Fruit fly (Drosophila melanogaster) whole organism, pupa: ENCODE results near the gene CG42512.

Source experiments
- CG10348 ChIP-seq: fragments of 200-800 bp; sonication (Bioruptor generic); IDR thresholded peaks from 2 replicates; pipeline ENCODE4 v1.3.6; 2022; ENCODE audit warnings: missing biosample characterization, missing genetic modification characterization
- CG12605 ChIP-seq: fragments of 200-800 bp; sonication (Bioruptor generic); IDR thresholded peaks from 2 replicates; pipeline ENCODE4 v1.3.6; 2022; ENCODE audit warnings: missing biosample characterization, missing genetic modification characterization
- CG13204 ChIP-seq: fragments of 200-800 bp; sonication (Bioruptor generic); optimal IDR thresholded peaks from 2 replicates; lab custom pipeline; 2018; ENCODE audit warnings: missing biosample characterization, mild to moderate bottlenecking, missing genetic modification characterization, moderate library complexity
- CG14655 ChIP-seq: fragments of 200-800 bp; sonication (Bioruptor generic); optimal IDR thresholded peaks from 3 replicates; lab custom pipeline; 2017; ENCODE audit warnings: mild to moderate bottlenecking, missing biosample characterization, missing genetic modification reagents, missing genetic modification characterization
- CG15710 ChIP-seq: fragments of 200-800 bp; sonication (Bioruptor generic); optimal IDR thresholded peaks from 2 replicates; lab custom pipeline; 2018; ENCODE audit warnings: missing biosample characterization, mild to moderate bottlenecking, missing genetic modification characterization, moderate library complexity
- CG17806 ChIP-seq: fragments of 200-800 bp; sonication (Bioruptor generic); optimal IDR thresholded peaks from 2 replicates; lab custom pipeline; 2018; ENCODE audit warnings: missing biosample characterization, mild to moderate bottlenecking, missing genetic modification characterization, moderate library complexity
- CG32121 ChIP-seq: fragments of 200-800 bp; sonication (Bioruptor generic); IDR thresholded peaks from 2 replicates; pipeline ENCODE4 v1.3.6; 2022; ENCODE audit warnings: missing biosample characterization, missing genetic modification characterization
- CG34367 ChIP-seq: fragments of 200-800 bp; sonication (Bioruptor generic); optimal IDR thresholded peaks from 2 replicates; lab custom pipeline; 2018; ENCODE audit warnings: missing biosample characterization, mild to moderate bottlenecking, missing genetic modification characterization
- CG4496 ChIP-seq: fragments of 200-800 bp; sonication (Bioruptor generic); IDR thresholded peaks from 3 replicates; pipeline ENCODE4 v1.3.6; 2022; ENCODE audit warnings: missing biosample characterization, missing genetic modification characterization
- CG8159 ChIP-seq: fragments of 200-800 bp; sonication (Bioruptor generic); optimal IDR thresholded peaks from 3 replicates; lab custom pipeline; 2018; ENCODE audit warnings: missing biosample characterization, mild to moderate bottlenecking, missing genetic modification characterization, moderate library complexity
- CG8301 ChIP-seq: fragments of 200-800 bp; sonication (Bioruptor generic); optimal IDR thresholded peaks from 2 replicates; lab custom pipeline; 2018; ENCODE audit warnings: missing biosample characterization, mild to moderate bottlenecking, missing genetic modification characterization
- CG9948 ChIP-seq: fragments of 200-800 bp; sonication (Bioruptor generic); optimal IDR thresholded peaks from 2 replicates; lab custom pipeline; 2018; ENCODE audit warnings: missing biosample characterization, mild to moderate bottlenecking, missing genetic modification characterization, moderate library complexity
- D1 ChIP-seq: fragments of 200-800 bp; sonication (Bioruptor generic); optimal IDR thresholded peaks from 2 replicates; lab custom pipeline; 2018; ENCODE audit warnings: missing biosample characterization, mild to moderate bottlenecking, missing genetic modification characterization, moderate library complexity
- EcR ChIP-seq: fragments of 200-800 bp; sonication (Bioruptor generic); optimal IDR thresholded peaks from 3 replicates; lab custom pipeline; 2019; ENCODE audit warnings: missing biosample characterization, missing genetic modification characterization, mild to moderate bottlenecking, moderate library complexity, missing genetic modification reagents
- Ets98B ChIP-seq: fragments of 200-800 bp; sonication (Bioruptor generic); IDR thresholded peaks from 2 replicates; pipeline ENCODE4 v1.3.6; 2022; ENCODE audit warnings: missing biosample characterization, missing genetic modification characterization
- Pif1A ChIP-seq: fragments of 200-800 bp; sonication (Bioruptor generic); optimal IDR thresholded peaks from 3 replicates; lab custom pipeline; 2016; ENCODE audit warnings: missing biosample characterization, missing genetic modification characterization
- Pif1B ChIP-seq: fragments of 200-800 bp; sonication (Bioruptor generic); optimal IDR thresholded peaks from 3 replicates; lab custom pipeline; 2016; ENCODE audit warnings: missing biosample characterization, missing genetic modification characterization
- Snoo ChIP-seq: fragments of 200-800 bp; sonication (Bioruptor generic); optimal IDR thresholded peaks from 3 replicates; lab custom pipeline; 2017; ENCODE audit warnings: missing biosample characterization, mild to moderate bottlenecking, missing genetic modification characterization, inconsistent platforms
- fd96Ca ChIP-seq: fragments of 200-800 bp; sonication (Bioruptor generic); IDR thresholded peaks from 3 replicates; pipeline ENCODE4 v1.3.6; 2022; ENCODE audit warnings: missing biosample characterization, missing genetic modification characterization
- gl ChIP-seq: fragments of 200-800 bp; sonication (Bioruptor generic); optimal IDR thresholded peaks from 2 replicates; lab custom pipeline; 2018; ENCODE audit warnings: missing biosample characterization, mild to moderate bottlenecking, missing genetic modification characterization
- rn ChIP-seq: fragments of 200-800 bp; sonication (Bioruptor generic); IDR thresholded peaks from 2 replicates; pipeline ENCODE4 v1.3.6; 2022; ENCODE audit warnings: missing biosample characterization, missing genetic modification characterization

The CG42512 gene

dm6 chrX:16651098-16651497 lies at the start of gene CG42512, which contains the start of gene CG32573:
CG42512 (plus strand) TSS chrX:16651376.
CG32573 (plus strand) TSS chrX:16651376.
- TF ChIP-seq gl (tag; lab: Kevin White, UChicago) = no peak
- no peak for TF ChIP-seq CG8159 (tag; lab: Kevin White, UChicago)
- no peak for TF ChIP-seq Ets98B (GFP tag; lab: Robert Waterston, UW)
- no peak for TF ChIP-seq CG10348
- TF ChIP-seq EcR (GFP tag; lab: Kevin White, UChicago) = no peak
- TF ChIP-seq CG8301 (tag; lab: Kevin White, UChicago) = no peak
- TF ChIP-seq fd96Ca (GFP tag; lab: Robert Waterston, UW) = no peak
- TF ChIP-seq CG32121 (GFP tag; lab: Robert Waterston, UW) = no peak
- TF ChIP-seq CG15710 (tag; lab: Kevin White, UChicago) = no peak
- TF ChIP-seq rn (GFP tag; lab: Robert Waterston, UW) = no peak
- no peak for TF ChIP-seq CG4496 (GFP tag; lab: Robert Waterston, UW)
- TF ChIP-seq Pif1B (GFP tag; lab: Kevin White, UChicago) = no peak
- no peak for TF ChIP-seq CG13204 (GFP tag; lab: Kevin White, UChicago)
- no peak for TF ChIP-seq Snoo (tag; lab: Kevin White, UChicago)
- TF ChIP-seq CG12605 = no peak
- TF ChIP-seq, all 21 proteins: peak for 0

dm6 chrX:16607828-16608227 lies 43.3 kb upstream of the CG42512 start:
- TF ChIP-seq Snoo (tag; lab: Kevin White, UChicago) = no peak
- no peak for TF ChIP-seq CG15710 (tag; lab: Kevin White, UChicago)
- TF ChIP-seq CG13204 (GFP tag; lab: Kevin White, UChicago) = peak; percentile 0
- peak; percentile 37 for TF ChIP-seq EcR (GFP tag; lab: Kevin White, UChicago)
- TF ChIP-seq, all 21 proteins: peak for 2

- TF ChIP-seq CG13204 (GFP tag; lab: Kevin White, UChicago) = peak; percentile 40
- no peak for TF ChIP-seq Pif1B (GFP tag; lab: Kevin White, UChicago)
- no peak for TF ChIP-seq CG4496 (GFP tag; lab: Robert Waterston, UW)
- no peak for TF ChIP-seq CG9948 (tag; lab: Kevin White, UChicago)
- peak; percentile 21 for TF ChIP-seq EcR (GFP tag; lab: Kevin White, UChicago)
Measured at dm6 chrX:16610601-16611058, 40.5 kb upstream of the CG42512 start, which contains the start of gene mbt. mbt (plus strand) TSS chrX:16610685.

- no peak for TF ChIP-seq CG10348
Measured at dm6 chrX:16616773-16617738, 34.1 kb upstream of the CG42512 start.

- TF ChIP-seq CG4496 (GFP tag; lab: Robert Waterston, UW) = no peak
Measured at dm6 chrX:16618724-16619123, 32.5 kb upstream of the CG42512 start.

- TF ChIP-seq CG8159 (tag; lab: Kevin White, UChicago) (no peak), CG17806 (tag; lab: Kevin White, UChicago) (no peak), Ets98B (GFP tag; lab: Robert Waterston, UW) (peak; percentile 32; the same call in 1 of the 2 replicates), Pif1A (GFP tag; lab: Kevin White, UChicago) (no peak), CG34367 (tag; lab: Kevin White, UChicago) (no peak), CG9948 (tag; lab: Kevin White, UChicago) (no peak), EcR (GFP tag; lab: Kevin White, UChicago) (peak; percentile 62), CG4496 (GFP tag; lab: Robert Waterston, UW) (peak; percentile 33; the same call in 1 of the 3 replicates), CG13204 (GFP tag; lab: Kevin White, UChicago) (peak; percentile 99)
Measured at dm6 chrX:16621462-16621861, 29.7 kb upstream of the CG42512 start, which contains the start of gene CG9782. CG9782 (minus strand) TSS chrX:16621589.

dm6 chrX:16623524-16623923 lies 27.7 kb upstream of the CG42512 start:
- TF ChIP-seq CG4496 (GFP tag; lab: Robert Waterston, UW) (no peak), rn (GFP tag; lab: Robert Waterston, UW) (no peak), CG12605 (no peak), Ets98B (GFP tag; lab: Robert Waterston, UW) (no peak), CG9948 (tag; lab: Kevin White, UChicago) (no peak), gl (tag; lab: Kevin White, UChicago) (no peak), CG10348 (no peak), CG14655 (no peak), fd96Ca (GFP tag; lab: Robert Waterston, UW) (no peak), D1 (no peak), CG13204 (GFP tag; lab: Kevin White, UChicago) (no peak), CG34367 (tag; lab: Kevin White, UChicago) (no peak), CG15710 (tag; lab: Kevin White, UChicago) (no peak), Pif1A (GFP tag; lab: Kevin White, UChicago) (no peak), CG8301 (tag; lab: Kevin White, UChicago) (no peak)
